Fruit fly (Drosophila melanogaster): ENCODE results near the gene acs.

Gene acs

dm6 chr3L:1962964-1963363, 8.5 kb upstream of the acs start, which contains the start of gene SCOT:
TSS of gene SCOT (plus strand) at chr3L:1963143.
- no peak for TF ChIP-seq usp (GFP tag; optimal IDR thresholded peaks at IDR 0.05)
- no peak for TF ChIP-seq Mio (GFP tag; optimal IDR thresholded peaks at IDR 0.05)
- TF ChIP-seq lola (GFP tag; optimal IDR thresholded peaks at IDR 0.05), result no peak
- TF ChIP-seq Hr78 (GFP tag; optimal IDR thresholded peaks at IDR 0.05), result no peak
- TF ChIP-seq jim (GFP tag; optimal IDR thresholded peaks at IDR 0.05), result no peak
- TF ChIP-seq Jra (GFP tag; optimal IDR thresholded peaks at IDR 0.05), result no peak
- TF ChIP-seq GATAd (GFP tag; optimal IDR thresholded peaks at IDR 0.05), result peak; percentile 20
- no peak for TF ChIP-seq Dfd (GFP tag; optimal IDR thresholded peaks at IDR 0.05)
- no peak for TF ChIP-seq N (GFP tag; optimal IDR thresholded peaks at IDR 0.05)
- TF ChIP-seq CrebA (GFP tag; optimal IDR thresholded peaks at IDR 0.05; ENCODE audit: borderline replicate concordance), result no peak
- peak; percentile 87 for TF ChIP-seq rgr (GFP tag; optimal IDR thresholded peaks at IDR 0.05)
- no peak for TF ChIP-seq Abd-B (GFP tag; optimal IDR thresholded peaks at IDR 0.05)
- TF ChIP-seq CG32264 (GFP tag; optimal IDR thresholded peaks at IDR 0.05), result no peak
- no peak for TF ChIP-seq Hr83 (GFP tag; optimal IDR thresholded peaks at IDR 0.05; ENCODE audit: poor library complexity, severe bottlenecking)
- no peak for TF ChIP-seq Vsx2 (GFP tag; optimal IDR thresholded peaks at IDR 0.05; ENCODE audit: partially characterized antibody)
- no peak for TF ChIP-seq brk (GFP tag; optimal IDR thresholded peaks at IDR 0.05)
- peak; percentile 80 for TF ChIP-seq fru (GFP tag; optimal IDR thresholded peaks at IDR 0.05)
- TF ChIP-seq Myc (optimal IDR thresholded peaks at IDR 0.05), result no peak
- TF ChIP-seq Dif (GFP tag; optimal IDR thresholded peaks at IDR 0.05; ENCODE audit: partially characterized antibody), result no peak
- peak; percentile 85 for TF ChIP-seq OdsH (GFP tag; optimal IDR thresholded peaks at IDR 0.05)
- TF ChIP-seq sage (GFP tag; optimal IDR thresholded peaks at IDR 0.05), result no peak
- no peak for TF ChIP-seq Sp1 (GFP tag; optimal IDR thresholded peaks at IDR 0.05)
- no peak for TF ChIP-seq Hnf4 (GFP tag; optimal IDR thresholded peaks at IDR 0.05)
- TF ChIP-seq dl (GFP tag; optimal IDR thresholded peaks at IDR 0.05; ENCODE audit: insufficient read depth in 1 of 2, partially characterized antibody in 2 of 2), result no peak
- TF ChIP-seq ey (GFP tag; optimal IDR thresholded peaks at IDR 0.05), result peak; percentile 89
- TF ChIP-seq HLH106 (tag; optimal IDR thresholded peaks at IDR 0.05), result peak; percentile 76
- no peak for TF ChIP-seq woc (GFP tag; optimal IDR thresholded peaks at IDR 0.05)
- peak; percentile 53 for TF ChIP-seq sv (GFP tag; optimal IDR thresholded peaks at IDR 0.05)
- no peak for TF ChIP-seq CG9705 (GFP tag; optimal IDR thresholded peaks at IDR 0.05)
- TF ChIP-seq pan (optimal IDR thresholded peaks at IDR 0.05), result no peak
- no peak for TF ChIP-seq h (GFP tag; optimal IDR thresholded peaks at IDR 0.05)
- TF ChIP-seq psq (GFP tag; optimal IDR thresholded peaks at IDR 0.05), result peak; percentile 73
- no peak for TF ChIP-seq dmrt93B (GFP tag; optimal IDR thresholded peaks at IDR 0.05)
- no peak for TF ChIP-seq tai (GFP tag; optimal IDR thresholded peaks at IDR 0.05)
- TF ChIP-seq Rel (GFP tag; optimal IDR thresholded peaks at IDR 0.05), result no peak
- TF ChIP-seq Rel (tag; optimal IDR thresholded peaks at IDR 0.05), result no peak
- no peak for TF ChIP-seq dsf (GFP tag; optimal IDR thresholded peaks at IDR 0.05; ENCODE audit: borderline replicate concordance)
- peak; percentile 83 for TF ChIP-seq br (GFP tag; optimal IDR thresholded peaks at IDR 0.05)
- TF ChIP-seq foxo (GFP tag; optimal IDR thresholded peaks at IDR 0.05), result peak; percentile 30 to 87

dm6 chr3L:1964099-1964498, 7.3 kb upstream of the acs start, which contains the start of gene mv:
TSS of gene mv (minus strand) at chr3L:1964178.
- TF ChIP-seq sage (GFP tag; optimal IDR thresholded peaks at IDR 0.05) (peak; percentile 53), h (GFP tag; optimal IDR thresholded peaks at IDR 0.05) (no peak)

- TF ChIP-seq Rel (GFP tag; optimal IDR thresholded peaks at IDR 0.05) (no peak), Rel (tag; optimal IDR thresholded peaks at IDR 0.05) (no peak), Jra (GFP tag; optimal IDR thresholded peaks at IDR 0.05) (no peak), CrebA (GFP tag; optimal IDR thresholded peaks at IDR 0.05; ENCODE audit: borderline replicate concordance) (no peak), h (GFP tag; optimal IDR thresholded peaks at IDR 0.05) (no peak), HLH106 (tag; optimal IDR thresholded peaks at IDR 0.05) (no peak), pan (optimal IDR thresholded peaks at IDR 0.05) (no peak), woc (GFP tag; optimal IDR thresholded peaks at IDR 0.05) (no peak), Dfd (GFP tag; optimal IDR thresholded peaks at IDR 0.05) (no peak), Hr83 (GFP tag; optimal IDR thresholded peaks at IDR 0.05; ENCODE audit: poor library complexity, severe bottlenecking) (no peak), OdsH (GFP tag; optimal IDR thresholded peaks at IDR 0.05) (no peak), dsf (GFP tag; optimal IDR thresholded peaks at IDR 0.05; ENCODE audit: borderline replicate concordance) (no peak), psq (GFP tag; optimal IDR thresholded peaks at IDR 0.05) (no peak), ey (GFP tag; optimal IDR thresholded peaks at IDR 0.05) (no peak), usp (GFP tag; optimal IDR thresholded peaks at IDR 0.05) (no peak), rgr (GFP tag; optimal IDR thresholded peaks at IDR 0.05) (no peak), tai (GFP tag; optimal IDR thresholded peaks at IDR 0.05) (no peak), jim (GFP tag; optimal IDR thresholded peaks at IDR 0.05) (no peak), sv (GFP tag; optimal IDR thresholded peaks at IDR 0.05) (no peak), Dif (GFP tag; optimal IDR thresholded peaks at IDR 0.05; ENCODE audit: partially characterized antibody) (no peak), brk (GFP tag; optimal IDR thresholded peaks at IDR 0.05) (no peak)
Observed at dm6 chr3L:1964599-1965143, 6.8 kb upstream of the acs start.

All from whole organism, wandering third instar larva.